Worm (Caenorhabditis elegans): ENCODE measurements around the gene msp-59.

Gene msp-59

ce11 chrIV:5350480-5351193, 37.7 kb upstream of the msp-59 start, which contains the start of gene gba-4:
Gene gba-4 (minus strand): TSS chrIV:5350897.
- TF ChIP-seq fos-1 (tag; optimal IDR thresholded peaks at IDR 0.05), result peak; percentile 68

ce11 chrIV:5344168-5344567, 31.3 kb upstream of the msp-59 start:
- TF ChIP-seq nhr-11 (tag; optimal IDR thresholded peaks at IDR 0.05) (no peak), nhr-10 (tag; optimal IDR thresholded peaks at IDR 0.05) (no peak), sma-3 (GFP tag; optimal IDR thresholded peaks at IDR 0.05) (peak; percentile 60), crh-2 (tag; optimal IDR thresholded peaks at IDR 0.05) (peak; percentile 48), lin-13 (GFP tag; optimal IDR thresholded peaks at IDR 0.05) (peak; percentile 24), nhr-129 (tag; optimal IDR thresholded peaks at IDR 0.05) (no peak), fos-1 (tag; optimal IDR thresholded peaks at IDR 0.05) (peak; percentile 13), nhr-23 (tag; optimal IDR thresholded peaks at IDR 0.05) (no peak)

ce11 chrIV:5339255-5339654, 26.3 kb upstream of the msp-59 start, which contains the start of gene Y4C6B.2:
Gene Y4C6B.2 (plus strand): TSS chrIV:5339574.
- no peak for TF ChIP-seq unc-62 (GFP tag; optimal IDR thresholded peaks at IDR 0.05)
- TF ChIP-seq R02D3.7 (tag; optimal IDR thresholded peaks at IDR 0.05), result no peak
- no peak for TF ChIP-seq nhr-12 (tag; optimal IDR thresholded peaks at IDR 0.05)
- TF ChIP-seq blmp-1 (tag; optimal IDR thresholded peaks at IDR 0.05; ENCODE audit: insufficient read depth), result no peak
- no peak for TF ChIP-seq lin-39 (tag; optimal IDR thresholded peaks at IDR 0.05)
- no peak for TF ChIP-seq zag-1 (tag; optimal IDR thresholded peaks at IDR 0.05)
- TF ChIP-seq aly-2 (tag; optimal IDR thresholded peaks at IDR 0.05), result no peak
- TF ChIP-seq egl-27 (tag; optimal IDR thresholded peaks at IDR 0.05), result no peak
- TF ChIP-seq C34F6.9 (tag; optimal IDR thresholded peaks at IDR 0.05), result no peak
- no peak for TF ChIP-seq unc-39 (tag; optimal IDR thresholded peaks at IDR 0.05)
- TF ChIP-seq alr-1 (tag; optimal IDR thresholded peaks at IDR 0.05), result no peak
- no peak for TF ChIP-seq ztf-11 (tag; optimal IDR thresholded peaks at IDR 0.05)

ce11 chrIV:5337649-5338048, 24.7 kb upstream of the msp-59 start:
- no peak for TF ChIP-seq ceh-82 (tag; optimal IDR thresholded peaks at IDR 0.05)
- TF ChIP-seq sma-3 (GFP tag; optimal IDR thresholded peaks at IDR 0.05), result peak; percentile 18
- peak; percentile 4 for TF ChIP-seq crh-2 (tag; optimal IDR thresholded peaks at IDR 0.05)
- TF ChIP-seq snpc-4 (tag; optimal IDR thresholded peaks at IDR 0.05), result no peak
- no peak for TF ChIP-seq nhr-21 (tag; optimal IDR thresholded peaks at IDR 0.05)
- no peak for TF ChIP-seq Y55F3AM.14 (GFP tag; optimal IDR thresholded peaks at IDR 0.05)
- TF ChIP-seq ceh-16 (tag; optimal IDR thresholded peaks at IDR 0.05), result no peak
- no peak for TF ChIP-seq fos-1 (tag; optimal IDR thresholded peaks at IDR 0.05)
- no peak for TF ChIP-seq mab-5 (tag; optimal IDR thresholded peaks at IDR 0.05)
- TF ChIP-seq elt-3 (tag; optimal IDR thresholded peaks at IDR 0.05), result no peak
- no peak for TF ChIP-seq nhr-129 (tag; optimal IDR thresholded peaks at IDR 0.05)
- TF ChIP-seq sma-9 (GFP tag; optimal IDR thresholded peaks at IDR 0.05), result peak; percentile 8
- no peak for TF ChIP-seq sma-9 (tag; optimal IDR thresholded peaks at IDR 0.05)
- TF ChIP-seq mdl-1 (tag; optimal IDR thresholded peaks at IDR 0.05), result no peak
- TF ChIP-seq R02D3.7 (tag; optimal IDR thresholded peaks at IDR 0.05), result no peak
- TF ChIP-seq skn-1 (tag; optimal IDR thresholded peaks at IDR 0.05), result no peak
- no peak for TF ChIP-seq lin-11 (tag; optimal IDR thresholded peaks at IDR 0.05)
- TF ChIP-seq alr-1 (tag; optimal IDR thresholded peaks at IDR 0.05), result no peak
- no peak for TF ChIP-seq C34F6.9 (tag; optimal IDR thresholded peaks at IDR 0.05)
- no peak for TF ChIP-seq nhr-237 (tag; optimal IDR thresholded peaks at IDR 0.05)
- no peak for TF ChIP-seq peb-1 (tag; optimal IDR thresholded peaks at IDR 0.05)
- TF ChIP-seq nhr-25 (tag; optimal IDR thresholded peaks at IDR 0.05), result peak; percentile 4
- TF ChIP-seq blmp-1 (tag; optimal IDR thresholded peaks at IDR 0.05; ENCODE audit: insufficient read depth), result peak; percentile 3
- no peak for TF ChIP-seq zag-1 (tag; optimal IDR thresholded peaks at IDR 0.05)
- TF ChIP-seq ztf-1 (GFP tag; conservative IDR thresholded peaks at IDR 0.05), result no peak

ce11 chrIV:5334518-5334917, 21.6 kb upstream of the msp-59 start:
- no peak for TF ChIP-seq ama-1 (optimal IDR thresholded peaks at IDR 0.05)
- peak; percentile 44 for TF ChIP-seq lin-13 (GFP tag; optimal IDR thresholded peaks at IDR 0.05)
- TF ChIP-seq elt-1 (tag; optimal IDR thresholded peaks at IDR 0.05), result no peak
- no peak for TF ChIP-seq mdl-1 (tag; optimal IDR thresholded peaks at IDR 0.05)
- no peak for TF ChIP-seq lin-39 (tag; optimal IDR thresholded peaks at IDR 0.05)
- TF ChIP-seq sem-4 (tag; optimal IDR thresholded peaks at IDR 0.05), result no peak
- no peak for TF ChIP-seq unc-39 (tag; optimal IDR thresholded peaks at IDR 0.05)
- TF ChIP-seq egl-27 (tag; optimal IDR thresholded peaks at IDR 0.05), result no peak
- TF ChIP-seq mab-5 (tag; optimal IDR thresholded peaks at IDR 0.05), result peak; percentile 27
- no peak for TF ChIP-seq nhr-23 (tag; optimal IDR thresholded peaks at IDR 0.05)
- TF ChIP-seq elt-3 (tag; optimal IDR thresholded peaks at IDR 0.05), result no peak
- TF ChIP-seq gmeb-1 (tag; optimal IDR thresholded peaks at IDR 0.05), result peak; percentile 37
- peak; percentile 69 for TF ChIP-seq crh-2 (tag; optimal IDR thresholded peaks at IDR 0.05)
- peak; percentile 32 for TF ChIP-seq F13H6.1 (tag; optimal IDR thresholded peaks at IDR 0.05)
- TF ChIP-seq ztf-4 (tag; optimal IDR thresholded peaks at IDR 0.05), result no peak
- TF ChIP-seq unc-55 (GFP tag; optimal IDR thresholded peaks at IDR 0.05), result peak; percentile 53
- TF ChIP-seq ceh-16 (tag; optimal IDR thresholded peaks at IDR 0.05), result no peak
- TF ChIP-seq nhr-237 (tag; optimal IDR thresholded peaks at IDR 0.05), result no peak
- no peak for TF ChIP-seq dmd-4 (tag; optimal IDR thresholded peaks at IDR 0.05)
- no peak for TF ChIP-seq ceh-82 (tag; optimal IDR thresholded peaks at IDR 0.05)
- TF ChIP-seq sma-9 (GFP tag; optimal IDR thresholded peaks at IDR 0.05), result peak; percentile 58
- no peak for TF ChIP-seq sma-9 (tag; optimal IDR thresholded peaks at IDR 0.05)
- peak; percentile 26 for TF ChIP-seq nhr-25 (tag; optimal IDR thresholded peaks at IDR 0.05)
- no peak for TF ChIP-seq nhr-11 (tag; optimal IDR thresholded peaks at IDR 0.05)
- TF ChIP-seq nhr-12 (tag; optimal IDR thresholded peaks at IDR 0.05), result no peak
